Fruit fly (Drosophila melanogaster) whole organism, wandering third instar larva: ENCODE results near the gene CG17754.
A peak's percentile ranks its signal among the peaks of the same experiment; 100 is the strongest.

Experiments
- Abd-B ChIP-seq: fragments of >200 bp; optimal IDR thresholded peaks from 2 replicates; lab custom pipeline; 2017; ENCODE audit warnings: missing biosample characterization, missing genetic modification characterization
- CG32264 ChIP-seq: fragments of 200-800 bp; sonication (Bioruptor generic); optimal IDR thresholded peaks from 2 replicates; lab custom pipeline; 2016; ENCODE audit warnings: missing biosample characterization, missing genetic modification characterization
- CG9705 ChIP-seq: fragments of 200-800 bp; sonication (Bioruptor generic); optimal IDR thresholded peaks from 2 replicates; lab custom pipeline; 2018; ENCODE audit warnings: missing biosample characterization, mild to moderate bottlenecking, missing genetic modification characterization
- CrebA ChIP-seq: fragments of 200-800 bp; sonication (Bioruptor generic); optimal IDR thresholded peaks from 2 replicates; lab custom pipeline; 2016; ENCODE audit warnings: missing biosample characterization, mild to moderate bottlenecking, missing genetic modification characterization, borderline replicate concordance
- Dfd ChIP-seq: fragments of >200 bp; optimal IDR thresholded peaks from 2 replicates; lab custom pipeline; 2017; ENCODE audit warnings: missing biosample characterization, missing genetic modification characterization
- Dif ChIP-seq: fragments of 200-275, 200-300 bp; sonication (Bioruptor generic); optimal IDR thresholded peaks from 2 replicates; lab custom pipeline; 2018; ENCODE audit warnings: missing biosample characterization, missing genetic modification characterization; ENCODE audit not compliant: partially characterized antibody
- GATAd ChIP-seq: sonication (Bioruptor generic); optimal IDR thresholded peaks from 2 replicates; lab custom pipeline; 2016; ENCODE audit warnings: missing biosample characterization, missing genetic modification characterization
- HLH106 ChIP-seq: fragments of 200-800 bp; optimal IDR thresholded peaks from 3 replicates; lab custom pipeline; 2019; ENCODE audit warnings: missing biosample characterization, mild to moderate bottlenecking, missing genetic modification characterization, moderate library complexity
- Hnf4 ChIP-seq: fragments of 200-800 bp; sonication (Bioruptor generic); optimal IDR thresholded peaks from 2 replicates; lab custom pipeline; 2016; ENCODE audit warnings: missing biosample characterization, mild to moderate bottlenecking, missing genetic modification characterization
- Hr78 ChIP-seq: fragments of >200 bp; optimal IDR thresholded peaks from 2 replicates; lab custom pipeline; 2017; ENCODE audit warnings: missing biosample characterization, missing genetic modification characterization
- Hr83 ChIP-seq: fragments of 200-300 bp; sonication (Bioruptor generic); optimal IDR thresholded peaks from 2 replicates; lab custom pipeline; 2016; ENCODE audit warnings: missing biosample characterization, mild to moderate bottlenecking, missing genetic modification characterization, moderate library complexity; ENCODE audit not compliant: poor library complexity, severe bottlenecking
- Jra ChIP-seq: sonication (Bioruptor generic); optimal IDR thresholded peaks from 2 replicates; lab custom pipeline; 2016; ENCODE audit warnings: missing biosample characterization, missing genetic modification characterization
- Mio ChIP-seq: sonication (Bioruptor generic); optimal IDR thresholded peaks from 2 replicates; lab custom pipeline; 2016; ENCODE audit warnings: missing biosample characterization, missing genetic modification characterization
- Myc ChIP-seq: fragments of >200 bp; optimal IDR thresholded peaks from 2 replicates; lab custom pipeline; 2017
- N ChIP-seq: fragments of >200 bp; optimal IDR thresholded peaks from 2 replicates; lab custom pipeline; 2018; ENCODE audit warnings: missing biosample characterization, missing external identifiers, missing genetic modification characterization
- OdsH ChIP-seq: fragments of 200-800 bp; sonication (Bioruptor generic); optimal IDR thresholded peaks from 2 replicates; lab custom pipeline; 2016; ENCODE audit warnings: missing biosample characterization, mild to moderate bottlenecking, missing genetic modification characterization
- Rel ChIP-seq, 2 experiments: fragments of 200-800 bp; sonication (Bioruptor generic) in 1 of 2; optimal IDR thresholded peaks; 2 replicates in 1 of 2; 3 replicates in 1 of 2; lab custom pipeline; 2016 to 2019; ENCODE audit warnings: mild to moderate bottlenecking in 2 of 2, missing biosample characterization in 2 of 2, missing genetic modification characterization in 2 of 2, moderate library complexity in 1 of 2
- Sp1 ChIP-seq: fragments of 200-800 bp; sonication (Bioruptor generic); optimal IDR thresholded peaks from 3 replicates; lab custom pipeline; 2019; ENCODE audit warnings: missing biosample characterization, mild to moderate bottlenecking, missing genetic modification characterization, moderate library complexity
- Vsx2 ChIP-seq: fragments of 200-300, 225-300 bp; sonication (Bioruptor generic); optimal IDR thresholded peaks from 2 replicates; lab custom pipeline; 2018; ENCODE audit warnings: missing biosample characterization, missing genetic modification characterization; ENCODE audit not compliant: partially characterized antibody
- br ChIP-seq: fragments of 200-800 bp; sonication (Bioruptor generic); optimal IDR thresholded peaks from 2 replicates; lab custom pipeline; 2016; ENCODE audit warnings: missing biosample characterization, missing genetic modification characterization
- brk ChIP-seq: fragments of 200-800 bp; sonication (Bioruptor generic); optimal IDR thresholded peaks from 2 replicates; lab custom pipeline; 2016; ENCODE audit warnings: missing biosample characterization, mild to moderate bottlenecking, missing genetic modification characterization
- dl ChIP-seq, 2 experiments: fragments of 175-275, 200-275 bp in 1 of 2; fragments of 200-275 bp in 1 of 2; sonication (Bioruptor generic); optimal IDR thresholded peaks; lab custom pipeline; 2018; ENCODE audit warnings: mild to moderate bottlenecking in 2 of 2, missing biosample characterization in 2 of 2, missing genetic modification characterization in 2 of 2, moderate library complexity in 2 of 2; ENCODE audit not compliant: partially characterized antibody in 2 of 2, insufficient read depth in 1 of 2
- dmrt93B ChIP-seq: fragments of 200-800 bp; sonication (Bioruptor generic); optimal IDR thresholded peaks from 2 replicates; lab custom pipeline; 2018; ENCODE audit warnings: missing biosample characterization, mild to moderate bottlenecking, missing genetic modification characterization
- dsf ChIP-seq: sonication (Bioruptor generic); optimal IDR thresholded peaks from 2 replicates; lab custom pipeline; 2016; ENCODE audit warnings: missing biosample characterization, missing genetic modification characterization, borderline replicate concordance
- ey ChIP-seq: fragments of 200-800 bp; sonication (Bioruptor generic); optimal IDR thresholded peaks from 2 replicates; lab custom pipeline; 2016; ENCODE audit warnings: missing biosample characterization, missing genetic modification characterization
- foxo ChIP-seq, 2 experiments: fragments of 200-800 bp; sonication (Bioruptor generic); optimal IDR thresholded peaks; 2 replicates in 1 of 2; 3 replicates in 1 of 2; lab custom pipeline; 2016 to 2017; ENCODE audit warnings: missing biosample characterization in 2 of 2, missing genetic modification characterization in 2 of 2
- fru ChIP-seq: fragments of 200-800 bp; sonication (Bioruptor generic); optimal IDR thresholded peaks from 3 replicates; lab custom pipeline; 2016; ENCODE audit warnings: missing biosample characterization, mild to moderate bottlenecking, missing genetic modification characterization
- h ChIP-seq: fragments of 200-800 bp; sonication (Bioruptor generic); optimal IDR thresholded peaks from 3 replicates; lab custom pipeline; 2016; ENCODE audit warnings: missing biosample characterization, mild to moderate bottlenecking, missing genetic modification characterization
- jim ChIP-seq: fragments of 175-275, 200-325 bp; sonication (Bioruptor generic); optimal IDR thresholded peaks from 2 replicates; lab custom pipeline; 2016; ENCODE audit warnings: missing biosample characterization, mild to moderate bottlenecking, missing genetic modification characterization
- lola ChIP-seq: fragments of >200 bp; optimal IDR thresholded peaks from 2 replicates; lab custom pipeline; 2017; ENCODE audit warnings: missing biosample characterization, missing genetic modification characterization
- pan ChIP-seq: fragments of >200 bp; optimal IDR thresholded peaks from 2 replicates; lab custom pipeline; 2017
- psq ChIP-seq: fragments of 200-800 bp; sonication (Bioruptor generic); optimal IDR thresholded peaks from 3 replicates; lab custom pipeline; 2017; ENCODE audit warnings: missing biosample characterization, mild to moderate bottlenecking, missing genetic modification characterization, moderate library complexity
- rgr ChIP-seq: fragments of 200-800 bp; sonication (Bioruptor generic); optimal IDR thresholded peaks from 3 replicates; lab custom pipeline; 2016; ENCODE audit warnings: missing biosample characterization, mild to moderate bottlenecking, missing genetic modification characterization
- sage ChIP-seq: fragments of 200-800 bp; sonication (Bioruptor generic); optimal IDR thresholded peaks from 2 replicates; lab custom pipeline; 2016; ENCODE audit warnings: missing biosample characterization, mild to moderate bottlenecking, missing genetic modification characterization
- sv ChIP-seq: fragments of 200-800 bp; sonication (Bioruptor generic); optimal IDR thresholded peaks from 3 replicates; lab custom pipeline; 2016; ENCODE audit warnings: missing biosample characterization, missing genetic modification characterization
- tai ChIP-seq: sonication (Bioruptor generic); optimal IDR thresholded peaks from 2 replicates; lab custom pipeline; 2016; ENCODE audit warnings: missing biosample characterization, missing genetic modification characterization
- usp ChIP-seq: fragments of >200 bp; optimal IDR thresholded peaks from 2 replicates; lab custom pipeline; 2017; ENCODE audit warnings: missing biosample characterization, missing genetic modification characterization
- woc ChIP-seq: sonication (Bioruptor generic); optimal IDR thresholded peaks from 2 replicates; lab custom pipeline; 2016; ENCODE audit warnings: missing biosample characterization, mild to moderate bottlenecking, missing genetic modification characterization

CG17754 gene

DNA sequence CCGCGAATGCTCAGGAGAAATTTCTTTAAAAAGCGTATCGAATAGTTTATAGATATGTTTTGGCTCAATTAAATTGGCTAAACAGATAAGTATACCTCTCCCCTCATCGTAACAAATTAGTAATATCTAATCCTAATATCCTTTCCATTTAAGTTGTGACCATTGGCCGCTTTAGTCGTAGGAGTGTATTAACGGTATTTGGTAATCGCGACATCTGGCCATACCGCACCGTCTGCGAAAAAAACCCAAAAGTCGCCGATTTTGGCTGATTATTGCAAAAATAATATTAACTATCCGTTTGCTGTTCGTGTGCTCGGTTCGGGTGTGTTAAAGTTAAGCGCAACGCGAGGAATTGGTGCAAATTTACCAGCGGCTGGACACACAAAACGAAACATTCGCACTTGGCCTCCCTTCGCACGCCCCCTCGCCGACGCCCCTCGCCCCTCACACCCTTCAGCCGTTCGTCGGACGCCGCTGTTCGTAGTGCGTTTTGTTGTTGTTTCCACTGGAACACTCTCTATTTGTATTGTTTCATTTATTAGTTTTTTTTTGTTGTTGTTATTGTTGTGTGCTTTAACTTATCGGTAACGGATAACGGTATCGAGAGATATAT, 2.9 kb upstream of the CG17754 start, which contains the start of the genes amx and Dsor1:
amx (minus strand) TSS at position 166 of the 613 bp plus-strand sequence.
Dsor1 (plus strand) TSS at position 172 of the 613 bp plus-strand sequence.
- TF ChIP-seq Rel (GFP tag; optimal IDR thresholded peaks at IDR 0.05; lab: Kevin White, UChicago) (no peak), Rel (tag; optimal IDR thresholded peaks at IDR 0.05; lab: Kevin White, UChicago) (peak; percentile 92), dsf (GFP tag; lab: Kevin White, UChicago) (no peak), Myc (no peak), Hr78 (GFP tag; lab: Kevin White, UChicago) (no peak), pan (lab: Kevin White, UChicago) (no peak), dmrt93B (GFP tag; lab: Kevin White, UChicago) (no peak), br (GFP tag; lab: Kevin White, UChicago) (no peak), HLH106 (tag; lab: Kevin White, UChicago) (peak; percentile 9), usp (GFP tag; lab: Kevin White, UChicago) (no peak)

DNA sequence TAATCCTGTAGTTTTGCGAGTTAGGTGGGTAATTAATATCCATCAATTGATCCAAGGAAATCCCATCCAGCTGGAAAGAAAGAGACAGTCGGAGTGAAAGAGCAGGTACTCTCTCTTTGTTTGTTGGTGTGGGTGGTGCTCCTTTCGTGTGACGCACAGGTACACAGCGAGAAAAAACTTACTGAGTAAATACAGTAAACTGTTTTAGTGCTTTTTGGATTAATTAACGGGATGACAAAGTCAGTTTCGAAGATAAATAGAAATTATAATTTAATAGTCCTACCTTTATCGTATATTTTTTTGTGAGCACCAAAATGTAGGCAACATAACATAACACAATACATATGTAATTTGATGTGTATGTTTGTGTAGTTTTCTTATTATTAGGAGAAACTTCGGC, 2.2 kb upstream of the CG17754 start:
- TF ChIP-seq woc (GFP tag; lab: Kevin White, UChicago) (no peak), br (GFP tag; lab: Kevin White, UChicago) (no peak), lola (GFP tag; lab: Kevin White, UChicago) (no peak), psq (no peak), jim (GFP tag; lab: Kevin White, UChicago) (no peak), HLH106 (tag; lab: Kevin White, UChicago) (peak; percentile 38), Hr78 (GFP tag; lab: Kevin White, UChicago) (no peak), h (GFP tag; lab: Kevin White, UChicago) (peak; percentile 30), Jra (no peak), fru (GFP tag; lab: Kevin White, UChicago) (peak; percentile 29), Sp1 (peak; percentile 37), brk (GFP tag; lab: Kevin White, UChicago) (no peak), ey (no peak), foxo (GFP tag; optimal IDR thresholded peaks at IDR 0.05; lab: Kevin White, UChicago) (peak in 1 of 2 experiments; percentile 44), pan (lab: Kevin White, UChicago) (no peak), dmrt93B (GFP tag; lab: Kevin White, UChicago) (no peak), rgr (GFP tag; lab: Kevin White, UChicago) (peak; percentile 32), N (GFP tag; lab: Kevin White, UChicago) (no peak), Dfd (GFP tag; lab: Kevin White, UChicago) (no peak)

DNA sequence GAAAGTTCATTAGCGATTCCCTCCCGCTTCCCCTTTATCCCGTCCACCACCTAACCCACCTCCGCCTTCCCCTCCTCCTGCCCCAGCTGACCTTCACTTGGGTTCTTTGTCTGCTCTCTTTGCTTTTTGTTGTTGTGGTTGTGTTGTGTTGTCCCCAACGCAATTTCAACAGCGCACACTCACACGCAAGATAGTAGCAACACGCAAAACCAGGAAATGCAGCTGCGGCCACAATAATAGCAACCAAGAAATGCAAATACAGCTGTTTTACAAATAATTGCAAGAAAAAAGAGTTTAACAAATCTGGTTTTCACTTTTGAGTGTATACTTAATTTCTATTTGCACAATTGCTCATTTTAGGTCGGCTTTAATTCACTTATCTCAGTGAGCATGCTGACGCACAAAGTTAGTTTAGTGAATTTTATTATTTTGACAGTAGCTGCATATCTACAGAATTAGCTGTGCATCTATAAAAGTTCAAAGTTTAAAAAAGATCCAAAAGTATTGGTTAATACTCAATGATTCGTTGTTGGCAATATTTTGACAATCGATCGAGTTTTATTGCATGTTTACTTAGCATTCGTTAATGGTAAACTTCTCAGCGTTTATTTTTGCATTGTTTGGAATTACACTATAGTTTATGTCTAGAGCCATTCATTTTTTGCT, 1.1 kb downstream of the CG17754 start:
- TF ChIP-seq GATAd (GFP tag; lab: Kevin White, UChicago) (no peak), psq (peak; percentile 25), Hr78 (GFP tag; lab: Kevin White, UChicago) (no peak), rgr (GFP tag; lab: Kevin White, UChicago) (peak; percentile 66), sv (GFP tag; lab: Kevin White, UChicago) (no peak), OdsH (peak; percentile 49), Dfd (GFP tag; lab: Kevin White, UChicago) (no peak), CrebA (GFP tag; lab: Kevin White, UChicago) (no peak), CG32264 (GFP tag; lab: Kevin White, UChicago) (no peak), Vsx2 (GFP tag; lab: Kevin White, UChicago) (no peak), sage (GFP tag; lab: Kevin White, UChicago) (no peak), fru (GFP tag; lab: Kevin White, UChicago) (peak; percentile 53), foxo (GFP tag; optimal IDR thresholded peaks at IDR 0.05; lab: Kevin White, UChicago) (peak in 1 of 2 experiments; percentile 70), dsf (GFP tag; lab: Kevin White, UChicago) (no peak), woc (GFP tag; lab: Kevin White, UChicago) (peak; percentile 62), Rel (GFP tag; optimal IDR thresholded peaks at IDR 0.05; lab: Kevin White, UChicago) (no peak), Rel (tag; optimal IDR thresholded peaks at IDR 0.05; lab: Kevin White, UChicago) (peak; percentile 39), Hr83 (GFP tag; lab: Kevin White, UChicago) (peak; percentile 24), lola (GFP tag; lab: Kevin White, UChicago) (no peak), Jra (peak; percentile 50), Hnf4 (GFP tag; lab: Kevin White, UChicago) (peak; percentile 72), pan (lab: Kevin White, UChicago) (no peak), usp (GFP tag; lab: Kevin White, UChicago) (no peak), br (GFP tag; lab: Kevin White, UChicago) (peak; percentile 55), h (GFP tag; lab: Kevin White, UChicago) (peak; percentile 58), Dif (GFP tag; lab: Kevin White, UChicago) (no peak), Myc (no peak), Abd-B (GFP tag; lab: Kevin White, UChicago) (no peak), tai (GFP tag; lab: Kevin White, UChicago) (no peak), dmrt93B (GFP tag; lab: Kevin White, UChicago) (no peak), CG9705 (peak; percentile 43), N (GFP tag; lab: Kevin White, UChicago) (no peak), dl (GFP tag; optimal IDR thresholded peaks at IDR 0.05; lab: Kevin White, UChicago; ENCODE audit: insufficient read depth in 1 of 2, partially characterized antibody in 2 of 2) (no peak), jim (GFP tag; lab: Kevin White, UChicago) (no peak), Mio (GFP tag; lab: Kevin White, UChicago) (no peak), Sp1 (peak; percentile 56), ey (peak; percentile 66), brk (GFP tag; lab: Kevin White, UChicago) (no peak), HLH106 (tag; lab: Kevin White, UChicago) (peak; percentile 61)
